Worm (Caenorhabditis elegans): ENCODE measurements around the gene arrd-7.

DNA sequence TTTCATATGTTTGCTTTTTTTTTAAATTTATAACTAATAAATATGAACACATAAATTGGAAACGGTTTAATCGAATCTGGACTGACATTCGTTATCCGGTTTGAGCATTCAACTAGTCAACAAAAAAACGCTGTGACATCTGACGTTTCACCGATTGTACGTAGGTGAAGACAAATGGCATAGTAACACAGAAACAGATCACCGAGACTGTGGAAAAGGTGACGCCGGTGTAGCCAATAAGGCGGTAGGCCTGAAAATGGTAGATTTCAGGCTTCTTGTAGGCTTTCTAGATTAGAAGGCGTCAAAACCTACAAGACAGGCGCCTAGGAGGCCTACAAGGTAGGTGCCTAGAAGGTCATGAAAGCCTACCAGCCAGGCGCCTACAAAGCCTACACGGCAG is 8.8 kb upstream of the arrd-7 start:
- TF ChIP-seq elt-1 (tag; optimal IDR thresholded peaks at IDR 0.05; ENCODE audit: borderline replicate concordance, insufficient read depth) (no peak), flh-1 (GFP tag; optimal IDR thresholded peaks at IDR 0.05) (no peak), ztf-11 (tag; optimal IDR thresholded peaks at IDR 0.05) (no peak), nhr-76 (tag; optimal IDR thresholded peaks at IDR 0.05) (no peak), nhr-12 (tag; optimal IDR thresholded peaks at IDR 0.05) (no peak), elt-3 (tag; optimal IDR thresholded peaks at IDR 0.05) (no peak), M03D4.4 (tag; optimal IDR thresholded peaks at IDR 0.05) (no peak), ces-1 (GFP tag; optimal IDR thresholded peaks at IDR 0.05) (no peak)

Measured in whole organism, mixed stage, embryonic.